Fruit fly (Drosophila melanogaster) whole organism, embryonic: ENCODE data around the gene sxe2.

Source experiments
- CG13123 ChIP-seq: fragments of 200-800 bp; sonication (Bioruptor generic); optimal IDR thresholded peaks from 2 replicates; lab custom pipeline; 2016; ENCODE audit warnings: missing biosample characterization, missing genetic modification characterization
- CG13296 ChIP-seq: fragments of 200-800 bp; sonication (Bioruptor generic); optimal IDR thresholded peaks from 3 replicates; lab custom pipeline; 2018; ENCODE audit warnings: missing biosample characterization, mild to moderate bottlenecking, missing genetic modification characterization
- CG15601 ChIP-seq: fragments of 200-800 bp; sonication (Bioruptor generic); optimal IDR thresholded peaks from 3 replicates; lab custom pipeline; 2019; ENCODE audit warnings: missing biosample characterization, mild to moderate bottlenecking, missing genetic modification characterization, moderate library complexity
- CG17361 ChIP-seq: fragments of 200-800 bp; sonication (Bioruptor generic); IDR thresholded peaks from 3 replicates; pipeline ENCODE4 v1.3.6; 2022; ENCODE audit warnings: missing biosample characterization, missing genetic modification characterization
- CG17385 ChIP-seq: fragments of 200-800 bp; sonication (Bioruptor generic); optimal IDR thresholded peaks from 3 replicates; lab custom pipeline; 2018; ENCODE audit warnings: missing biosample characterization, mild to moderate bottlenecking, missing genetic modification characterization
- CG18764 ChIP-seq: fragments of 200-800 bp; sonication (Bioruptor generic); optimal IDR thresholded peaks from 3 replicates; lab custom pipeline; 2016; ENCODE audit warnings: missing biosample characterization, missing genetic modification characterization
- CG2889 ChIP-seq: fragments of 200-800 bp; sonication (Bioruptor generic); IDR thresholded peaks from 3 replicates; pipeline ENCODE4 v1.3.6; 2022; ENCODE audit warnings: missing biosample characterization, missing genetic modification characterization
- CG43689 ChIP-seq: fragments of 200-800 bp; sonication (Bioruptor generic); IDR thresholded peaks from 2 replicates; pipeline ENCODE4 v1.3.6; 2022; ENCODE audit warnings: missing biosample characterization, missing genetic modification characterization
- CG4404 ChIP-seq: fragments of 200-800 bp; sonication (Bioruptor generic); IDR thresholded peaks from 2 replicates; pipeline ENCODE4 v1.3.6; 2022; ENCODE audit warnings: missing biosample characterization, missing genetic modification characterization
- CG7271 ChIP-seq: fragments of 200-800 bp; sonication (Bioruptor generic); optimal IDR thresholded peaks from 2 replicates; lab custom pipeline; 2018; ENCODE audit warnings: missing biosample characterization, mild to moderate bottlenecking, missing genetic modification characterization, moderate library complexity
- CG7357 ChIP-seq: fragments of 200-800 bp; sonication (Bioruptor generic); IDR thresholded peaks from 3 replicates; pipeline ENCODE4 v1.3.6; 2022; ENCODE audit warnings: missing biosample characterization, missing genetic modification characterization
- Gsc ChIP-seq: fragments of 200-800 bp; sonication (Bioruptor generic); IDR thresholded peaks from 2 replicates; pipeline ENCODE4 v1.3.6; 2022; ENCODE audit warnings: missing biosample characterization, missing genetic modification characterization
- HLHmδ ChIP-seq: fragments of 200-800 bp; sonication (Bioruptor generic); optimal IDR thresholded peaks from 2 replicates; lab custom pipeline; 2018; ENCODE audit warnings: missing biosample characterization, mild to moderate bottlenecking, missing genetic modification characterization, moderate library complexity
- Hey ChIP-seq: fragments of 200-800 bp; sonication (Bioruptor generic); optimal IDR thresholded peaks from 3 replicates; lab custom pipeline; 2018; ENCODE audit warnings: missing biosample characterization, mild to moderate bottlenecking, missing genetic modification characterization
- HmgD ChIP-seq: fragments of 200-800 bp; sonication (Bioruptor generic); optimal IDR thresholded peaks from 3 replicates; lab custom pipeline; 2016; ENCODE audit warnings: missing biosample characterization, missing genetic modification characterization
- Max ChIP-seq: fragments of 200-800 bp; sonication (Bioruptor generic); optimal IDR thresholded peaks from 2 replicates; lab custom pipeline; 2016; ENCODE audit warnings: missing biosample characterization, mild to moderate bottlenecking, missing genetic modification characterization
- Med ChIP-seq: fragments of 200-800 bp; sonication (Bioruptor generic); peaks from one replicate; lab custom pipeline; 2016; ENCODE audit warnings: missing biosample characterization, missing genetic modification characterization, mild to moderate bottlenecking, inconsistent platforms, moderate library complexity
- NC2α ChIP-seq: fragments of 200-800 bp; sonication (Bioruptor generic); optimal IDR thresholded peaks from 2 replicates; lab custom pipeline; 2016; ENCODE audit warnings: missing biosample characterization, missing genetic modification characterization
- Nf-YC ChIP-seq: fragments of 200-800 bp; optimal IDR thresholded peaks from 3 replicates; lab custom pipeline; 2019; ENCODE audit warnings: missing biosample characterization, mild to moderate bottlenecking, missing genetic modification characterization, moderate library complexity
- NfI ChIP-seq: fragments of 200-800 bp; sonication (Bioruptor generic); optimal IDR thresholded peaks from 3 replicates; lab custom pipeline; 2018; ENCODE audit warnings: missing biosample characterization, mild to moderate bottlenecking, missing genetic modification characterization, moderate library complexity
- Ravus ChIP-seq: fragments of 200-800 bp; sonication (Bioruptor generic); IDR thresholded peaks from 2 replicates; pipeline ENCODE4 v1.3.6; 2022; ENCODE audit warnings: missing biosample characterization, missing genetic modification characterization
- Vsx1 ChIP-seq: fragments of 200-800 bp; sonication (Bioruptor generic); optimal IDR thresholded peaks from 2 replicates; lab custom pipeline; 2017; ENCODE audit warnings: missing biosample characterization, mild to moderate bottlenecking, missing genetic modification characterization, missing genetic modification reagents
- Xrp1 ChIP-seq: fragments of 200-800 bp; sonication (Bioruptor generic); IDR thresholded peaks from 2 replicates; pipeline ENCODE4 v1.3.6; 2022; ENCODE audit warnings: missing biosample characterization, missing genetic modification characterization
- amos ChIP-seq: fragments of 200-800 bp; sonication (Bioruptor generic); IDR thresholded peaks from 2 replicates; pipeline ENCODE4 v1.3.6; 2022; ENCODE audit warnings: missing biosample characterization, missing genetic modification characterization; ENCODE audit not compliant: partially characterized antibody
- crp ChIP-seq, 2 experiments: fragments of 200-800 bp; sonication (Bioruptor generic); optimal IDR thresholded peaks; 2 replicates in 1 of 2; 3 replicates in 1 of 2; lab custom pipeline; 2017; ENCODE audit warnings: missing biosample characterization in 2 of 2, missing genetic modification characterization in 2 of 2, mild to moderate bottlenecking in 1 of 2, moderate library complexity in 1 of 2
- dan ChIP-seq: fragments of 200-800 bp; sonication (Bioruptor generic); IDR thresholded peaks from 2 replicates; pipeline ENCODE4 v1.3.6; 2022; ENCODE audit warnings: missing biosample characterization, missing genetic modification characterization
- eyg ChIP-seq: fragments of 200-800 bp; sonication (Bioruptor generic); optimal IDR thresholded peaks from 3 replicates; lab custom pipeline; 2016; ENCODE audit warnings: missing biosample characterization, missing genetic modification characterization
- gce ChIP-seq: fragments of 200-800 bp; sonication (Bioruptor generic); IDR thresholded peaks from 3 replicates; pipeline ENCODE4 v1.3.6; 2022; ENCODE audit warnings: missing biosample characterization, missing genetic modification characterization
- gsb ChIP-seq: fragments of 200-800 bp; sonication (Bioruptor generic); IDR thresholded peaks from 2 replicates; pipeline ENCODE4 v1.3.6; 2022; ENCODE audit warnings: missing biosample characterization, missing genetic modification characterization
- ham ChIP-seq: fragments of 200-800 bp; sonication (Bioruptor generic); IDR thresholded peaks from 2 replicates; pipeline ENCODE4 v1.3.6; 2022; ENCODE audit warnings: missing biosample characterization, missing genetic modification characterization
- jumu ChIP-seq: fragments of 200-800 bp; sonication (Bioruptor generic); optimal IDR thresholded peaks from 3 replicates; lab custom pipeline; 2016; ENCODE audit warnings: missing biosample characterization, missing genetic modification characterization
- knrl ChIP-seq: fragments of 200-800 bp; sonication (Bioruptor generic); IDR thresholded peaks from 3 replicates; pipeline ENCODE4 v1.3.6; 2022; ENCODE audit warnings: missing biosample characterization, missing genetic modification characterization; ENCODE audit not compliant: partially characterized antibody
- lov ChIP-seq, 2 experiments: fragments of 200-800 bp in 1 of 2; fragments of >200 bp in 1 of 2; sonication (Bioruptor generic) in 1 of 2; IDR thresholded peaks in 1 of 2; optimal IDR thresholded peaks in 1 of 2; 2 replicates in 1 of 2; 3 replicates in 1 of 2; pipeline versions ENCODE4 v1.3.6 to Lab custom; 2017 to 2022; ENCODE audit warnings: missing biosample characterization in 1 of 2, missing genetic modification characterization in 1 of 2
- mld ChIP-seq: fragments of 200-800 bp; sonication (Bioruptor generic); IDR thresholded peaks from 3 replicates; pipeline ENCODE4 v1.3.6; 2022; ENCODE audit warnings: missing biosample characterization, missing genetic modification characterization; ENCODE audit not compliant: partially characterized antibody
- nau ChIP-seq: fragments of 200-800 bp; sonication (Bioruptor generic); optimal IDR thresholded peaks from 3 replicates; lab custom pipeline; 2017; ENCODE audit warnings: missing biosample characterization, mild to moderate bottlenecking, missing genetic modification characterization, missing genetic modification reagents
- pb ChIP-seq: fragments of 200-800 bp; sonication (Bioruptor generic); optimal IDR thresholded peaks from 3 replicates; lab custom pipeline; 2016; ENCODE audit warnings: missing biosample characterization, missing genetic modification characterization
- pnt ChIP-seq: fragments of 200-800 bp; sonication (Bioruptor generic); optimal IDR thresholded peaks from 3 replicates; lab custom pipeline; 2016; ENCODE audit warnings: missing biosample characterization, missing genetic modification characterization
- prd ChIP-seq, 3 experiments: fragments of >200 bp in 2 of 3; fragments of 200-800 bp in 1 of 3; sonication (Bioruptor generic) in 1 of 3; optimal IDR thresholded peaks in 2 of 3; IDR thresholded peaks in 1 of 3; 2 replicates in 2 of 3; 3 replicates in 1 of 3; pipeline versions ENCODE4 v1.3.6 to Lab custom; 2017 to 2022; ENCODE audit warnings: missing biosample characterization in 1 of 3, missing genetic modification characterization in 1 of 3
- ro ChIP-seq: fragments of 200-800 bp; sonication (Bioruptor generic); IDR thresholded peaks from 2 replicates; pipeline ENCODE4 v1.3.6; 2022; ENCODE audit warnings: missing biosample characterization, missing genetic modification characterization
- slou ChIP-seq: fragments of 200-800 bp; sonication (Bioruptor generic); optimal IDR thresholded peaks from 3 replicates; lab custom pipeline; 2016; ENCODE audit warnings: missing biosample characterization, missing genetic modification characterization
- sna ChIP-seq: fragments of 200-800 bp; sonication (Bioruptor generic); IDR thresholded peaks from 2 replicates; pipeline ENCODE4 v1.3.6; 2022; ENCODE audit warnings: missing biosample characterization, missing genetic modification characterization; ENCODE audit not compliant: partially characterized antibody
- sug ChIP-seq: fragments of 200-800 bp; optimal IDR thresholded peaks from 2 replicates; lab custom pipeline; 2019; ENCODE audit warnings: missing biosample characterization, mild to moderate bottlenecking, missing genetic modification characterization, moderate library complexity
- tin ChIP-seq: fragments of 200-800 bp; sonication (Bioruptor generic); optimal IDR thresholded peaks from 3 replicates; lab custom pipeline; 2016; ENCODE audit warnings: missing biosample characterization, missing genetic modification characterization
- unpg ChIP-seq: fragments of 200-800 bp; sonication (Bioruptor generic); optimal IDR thresholded peaks from 3 replicates; lab custom pipeline; 2018; ENCODE audit warnings: missing biosample characterization, mild to moderate bottlenecking, missing genetic modification characterization, moderate library complexity
- vfl ChIP-seq: fragments of 200-800 bp; sonication (Bioruptor generic); optimal IDR thresholded peaks from 2 replicates; lab custom pipeline; 2016; ENCODE audit warnings: missing biosample characterization, missing genetic modification characterization
- vvl ChIP-seq: fragments of 200-800 bp; sonication (Bioruptor generic); IDR thresholded peaks from 2 replicates; pipeline ENCODE4 v1.3.6; 2022; ENCODE audit warnings: missing biosample characterization, missing genetic modification characterization
- wek ChIP-seq: fragments of 200-800 bp; sonication (Bioruptor generic); optimal IDR thresholded peaks from 3 replicates; lab custom pipeline; 2018; ENCODE audit warnings: missing biosample characterization, mild to moderate bottlenecking, missing genetic modification characterization, moderate library complexity

Gene sxe2

DNA sequence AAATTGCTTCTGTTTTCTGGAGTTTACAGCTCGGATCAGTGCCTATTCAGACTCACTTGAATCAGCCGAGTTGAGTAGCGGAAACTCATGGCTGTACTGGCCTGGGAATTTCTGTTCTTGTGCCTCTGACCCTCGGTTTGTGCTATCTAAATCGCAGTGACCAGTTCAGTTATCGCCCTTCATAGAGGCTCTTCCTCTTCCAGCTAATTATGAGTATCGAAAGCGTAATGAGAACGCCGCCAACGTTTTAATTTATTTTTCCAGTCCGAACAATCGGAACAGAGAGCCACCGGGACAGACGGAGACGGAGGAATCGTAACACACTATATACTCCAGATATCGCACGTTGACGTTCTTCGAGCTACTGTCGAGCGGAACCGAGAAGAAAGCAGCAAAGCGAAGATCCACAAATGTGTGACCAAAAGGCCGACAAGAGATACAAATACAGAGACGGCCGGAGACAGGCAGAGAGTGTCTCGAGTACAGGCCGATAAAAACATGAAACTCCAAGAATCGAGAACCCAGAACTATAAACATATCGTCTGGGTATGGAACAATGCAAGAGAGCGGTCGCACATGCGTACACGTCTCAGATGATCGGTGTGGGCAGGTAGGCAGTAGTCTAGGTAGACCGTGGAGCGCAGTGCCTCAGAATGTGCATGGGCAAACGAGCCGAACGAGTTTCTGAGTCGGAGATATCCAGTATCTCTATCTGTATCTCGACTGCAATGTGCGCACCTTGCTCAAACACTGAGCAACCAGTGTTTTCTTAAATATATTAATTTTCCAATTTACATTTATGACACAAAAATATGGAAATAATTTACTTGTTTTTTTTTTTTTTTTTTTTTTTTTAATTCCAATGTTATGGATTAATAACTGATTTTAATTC lies 11.7 kb upstream of the sxe2 start (continued):
- peak; percentile 58; the same call in 2 of the 3 replicates for TF ChIP-seq CG17361 (GFP tag; lab: Robert Waterston, UW)
- no peak for TF ChIP-seq eyg (GFP tag; lab: Kevin White, UChicago)
- TF ChIP-seq ham (GFP tag; lab: Robert Waterston, UW), result no peak
- TF ChIP-seq pnt (GFP tag; lab: Kevin White, UChicago), result no peak
- no peak for TF ChIP-seq sug (tag; lab: Kevin White, UChicago)
- TF ChIP-seq gce (GFP tag; lab: Robert Waterston, UW), result 0 out of 3 replicates have a peak, but pooled peaks have one; percentile 35
- peak; percentile 96 for TF ChIP-seq Xrp1
- peak; percentile 66 for TF ChIP-seq CG13123 (GFP tag; lab: Kevin White, UChicago)
- TF ChIP-seq unpg, result peak; percentile 90
- peak; percentile 41 for TF ChIP-seq vfl (GFP tag; lab: Kevin White, UChicago)
- TF ChIP-seq Hey (tag; lab: Kevin White, UChicago), result no peak
- peak; percentile 68 for TF ChIP-seq Max (GFP tag; lab: Kevin White, UChicago)
- 0 out of 2 replicates have a peak, but pooled peaks have one; percentile 17 for TF ChIP-seq CG43689 (GFP tag; lab: Robert Waterston, UW)
- no peak for TF ChIP-seq lov (optimal IDR thresholded peaks at IDR 0.05; lab: Kevin White, UChicago)
- TF ChIP-seq lov (GFP tag; IDR thresholded peaks at IDR 0.05; lab: Robert Waterston, UW), result 0 out of 3 replicates have a peak, but pooled peaks have one; percentile 71
- no peak for TF ChIP-seq pb (GFP tag; lab: Kevin White, UChicago)
- no peak for TF ChIP-seq wek
- no peak for TF ChIP-seq amos (GFP tag; lab: Robert Waterston, UW)
- no peak for TF ChIP-seq HmgD (GFP tag; lab: Kevin White, UChicago)
- peak; percentile 82 for TF ChIP-seq CG2889
- TF ChIP-seq tin (GFP tag; lab: Kevin White, UChicago), result peak; percentile 76
- no peak for TF ChIP-seq jumu (GFP tag; lab: Kevin White, UChicago)
- TF ChIP-seq vvl (GFP tag; lab: Robert Waterston, UW), result peak; percentile 93
- peak; percentile 41 for TF ChIP-seq CG15601 (tag; lab: Kevin White, UChicago)
- peak; percentile 17; the same call in 1 of the 2 replicates for TF ChIP-seq Ravus (GFP tag; lab: Robert Waterston, UW)
- no peak for TF ChIP-seq NC2α (GFP tag; lab: Kevin White, UChicago)
- peak; percentile 51; the same call in 1 of the 3 replicates for TF ChIP-seq CG7357 (GFP tag; lab: Robert Waterston, UW)
- no peak for TF ChIP-seq Gsc (GFP tag; lab: Robert Waterston, UW)
- TF ChIP-seq dan (GFP tag; lab: Robert Waterston, UW), result no peak
- no peak for TF ChIP-seq prd (optimal IDR thresholded peaks at IDR 0.05; lab: Kevin White, UChicago)
- TF ChIP-seq prd (GFP tag; IDR thresholded peaks at IDR 0.05; lab: Robert Waterston, UW), result peak; percentile 78
- peak; percentile 94 for TF ChIP-seq Vsx1 (GFP tag; lab: Kevin White, UChicago)
- TF ChIP-seq Nf-YC, result no peak
- TF ChIP-seq CG7271 (tag; lab: Kevin White, UChicago), result no peak
- no peak for TF ChIP-seq CG13296 (GFP tag; lab: Kevin White, UChicago)
- no peak for TF ChIP-seq NfI
- TF ChIP-seq sna (GFP tag; lab: Robert Waterston, UW), result no peak
- TF ChIP-seq ro (GFP tag; lab: Robert Waterston, UW), result peak; percentile 30; the same call in 1 of the 2 replicates
- no peak for TF ChIP-seq knrl (GFP tag; lab: Robert Waterston, UW)
- no peak for TF ChIP-seq gsb
- TF ChIP-seq Med (GFP tag; lab: Kevin White, UChicago), result no peak
- no peak for TF ChIP-seq nau (GFP tag; lab: Kevin White, UChicago)
- TF ChIP-seq crp (GFP tag; optimal IDR thresholded peaks at IDR 0.05; lab: Kevin White, UChicago), result no peak
- no peak for TF ChIP-seq mld (GFP tag; lab: Robert Waterston, UW)
- TF ChIP-seq slou, result no peak
- TF ChIP-seq CG4404 (GFP tag; lab: Robert Waterston, UW), result peak; percentile 68
- TF ChIP-seq CG17385, result peak; percentile 73
- TF ChIP-seq HLHmδ (GFP tag; lab: Kevin White, UChicago), result no peak
- peak; percentile 41 for TF ChIP-seq CG18764
